Worm (Caenorhabditis elegans): ENCODE measurements around the gene clpr-2.

clpr-2 gene

DNA sequence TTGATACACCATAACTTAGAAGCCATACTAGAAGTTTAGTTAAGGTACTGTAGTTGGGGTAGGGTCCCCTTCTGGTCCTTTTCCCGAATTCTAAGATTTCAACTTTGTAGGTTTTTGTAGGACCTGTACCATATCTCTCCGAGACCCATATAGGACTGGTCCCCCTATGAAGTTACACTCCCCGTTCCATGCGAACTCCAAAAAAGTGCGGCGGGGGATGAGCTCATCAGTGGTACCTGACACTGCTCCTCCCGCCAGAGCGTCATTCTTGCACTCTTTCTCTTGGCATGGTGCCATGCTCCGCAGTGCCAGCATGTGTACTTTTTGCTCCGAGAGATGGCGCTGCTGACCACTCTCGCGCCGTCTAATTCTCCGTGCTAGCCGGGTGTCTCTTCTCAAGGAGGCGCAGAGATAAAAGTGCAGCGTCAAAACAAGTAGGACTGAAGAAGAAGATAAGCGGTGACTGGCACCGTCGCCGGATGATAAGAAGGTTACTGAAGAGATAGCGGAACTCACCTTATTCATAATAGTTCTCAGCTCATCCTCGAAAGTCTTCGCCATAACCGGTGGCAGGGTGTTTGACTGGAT lies 19.2 kb upstream of the clpr-2 start:
- TF ChIP-seq B0310.2 (tag; optimal IDR thresholded peaks at IDR 0.05), result no peak
- 0 out of 2 replicates have a peak, but pooled peaks have one; percentile 42 for TF ChIP-seq scrt-1 (GFP tag; IDR thresholded peaks at IDR 0.05)

DNA sequence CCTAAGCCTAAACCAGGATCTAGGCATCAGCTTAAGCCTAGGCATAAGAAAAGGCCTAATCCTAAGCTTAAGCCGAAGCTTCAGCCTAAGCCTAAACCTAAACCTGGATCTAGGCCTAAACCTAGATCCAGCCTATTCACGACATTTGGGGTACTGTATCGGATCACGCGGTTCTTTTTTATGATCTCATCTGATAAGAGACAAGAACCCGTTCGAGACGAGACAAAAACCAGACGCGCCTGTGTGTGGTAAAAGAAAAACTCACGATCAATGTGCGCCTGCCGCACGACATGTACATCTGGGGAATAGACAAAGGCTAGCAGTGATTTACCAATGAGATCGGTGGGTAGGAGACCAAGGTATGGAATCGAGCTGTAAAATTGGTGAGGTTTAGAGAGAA lies 18.3 kb upstream of the clpr-2 start:
- no peak for TF ChIP-seq hmg-4 (GFP tag; optimal IDR thresholded peaks at IDR 0.05)
- no peak for TF ChIP-seq ceh-13 (GFP tag; optimal IDR thresholded peaks at IDR 0.05)
- no peak for TF ChIP-seq sea-1 (GFP tag; conservative IDR thresholded peaks at IDR 0.05)
- no peak for TF ChIP-seq ets-7 (tag; optimal IDR thresholded peaks at IDR 0.05)
- TF ChIP-seq tbx-11 (GFP tag; IDR thresholded peaks at IDR 0.05), result no peak
- no peak for TF ChIP-seq pes-1 (GFP tag; IDR thresholded peaks at IDR 0.05)
- TF ChIP-seq tra-4 (tag; optimal IDR thresholded peaks at IDR 0.05), result no peak
- TF ChIP-seq hnd-1 (tag; optimal IDR thresholded peaks at IDR 0.05), result no peak
- TF ChIP-seq aly-1 (tag; optimal IDR thresholded peaks at IDR 0.05), result no peak
- no peak for TF ChIP-seq ceh-36 (tag; optimal IDR thresholded peaks at IDR 0.05)
- no peak for TF ChIP-seq hmbx-1 (tag; optimal IDR thresholded peaks at IDR 0.05)
- TF ChIP-seq F13C5.2 (tag; optimal IDR thresholded peaks at IDR 0.05), result no peak
- no peak for TF ChIP-seq scrt-1 (GFP tag; IDR thresholded peaks at IDR 0.05)
- TF ChIP-seq tbx-37 (GFP tag; conservative IDR thresholded peaks at IDR 0.05), result no peak
- no peak for TF ChIP-seq flt-1 (GFP tag; IDR thresholded peaks at IDR 0.05)

ce11 chrII:1241176-1241730 lies 17.5 kb upstream of the clpr-2 start:
- TF ChIP-seq scrt-1 (GFP tag; IDR thresholded peaks at IDR 0.05) (0 out of 2 replicates have a peak, but pooled peaks have one; percentile 24), ama-1 (optimal IDR thresholded peaks at IDR 0.05) (no peak), pes-1 (GFP tag; IDR thresholded peaks at IDR 0.05) (peak; percentile 17; the same call in 1 of the 2 replicates)

- TF ChIP-seq sea-1 (GFP tag; conservative IDR thresholded peaks at IDR 0.05) (no peak), aly-1 (tag; optimal IDR thresholded peaks at IDR 0.05) (peak; percentile 29), ceh-36 (tag; optimal IDR thresholded peaks at IDR 0.05) (no peak), hmg-4 (GFP tag; optimal IDR thresholded peaks at IDR 0.05) (peak; percentile 18), F13C5.2 (tag; optimal IDR thresholded peaks at IDR 0.05) (peak; percentile 32)
These were observed 16.3 kb upstream of the clpr-2 start for ce11 chrII:1242475-1242874.

DNA sequence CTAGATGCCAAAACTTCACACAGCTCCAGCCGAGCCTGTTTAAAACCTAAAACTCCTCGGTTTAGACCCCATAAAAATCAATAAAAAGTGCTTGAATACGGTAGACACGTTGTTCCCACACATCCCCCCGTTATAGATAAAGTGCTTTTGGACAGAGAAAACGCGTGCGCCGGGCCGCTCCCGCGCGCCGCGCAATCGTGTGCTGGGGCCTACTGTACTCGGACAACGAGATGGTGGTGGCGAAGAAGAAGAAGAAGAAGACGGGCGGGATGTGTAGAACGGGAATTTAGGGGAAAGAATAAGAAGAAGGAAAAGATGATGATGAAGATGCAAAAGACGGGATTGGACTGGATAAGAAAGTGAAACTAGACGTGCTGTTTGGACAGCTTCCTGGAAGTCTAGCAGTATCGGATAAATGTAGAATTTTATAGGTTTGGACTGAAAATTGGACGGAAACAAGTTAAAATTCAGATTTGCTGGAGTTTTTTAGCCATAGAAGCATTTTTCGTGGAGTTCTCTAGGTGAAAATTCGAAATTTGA lies 14.2 kb upstream of the clpr-2 start:
- no peak for TF ChIP-seq F13C5.2 (tag; optimal IDR thresholded peaks at IDR 0.05)
- TF ChIP-seq hmg-4 (GFP tag; optimal IDR thresholded peaks at IDR 0.05), result peak; percentile 8

ce11 chrII:1245783-1246182 lies 13.0 kb upstream of the clpr-2 start:
- TF ChIP-seq tra-4 (tag; optimal IDR thresholded peaks at IDR 0.05) (no peak), ceh-36 (tag; optimal IDR thresholded peaks at IDR 0.05) (no peak), ama-1 (optimal IDR thresholded peaks at IDR 0.05) (no peak), F13C5.2 (tag; optimal IDR thresholded peaks at IDR 0.05) (no peak), pes-1 (GFP tag; IDR thresholded peaks at IDR 0.05) (no peak), ets-7 (tag; optimal IDR thresholded peaks at IDR 0.05) (no peak), hnd-1 (tag; optimal IDR thresholded peaks at IDR 0.05) (no peak), ceh-13 (GFP tag; optimal IDR thresholded peaks at IDR 0.05) (no peak), hmbx-1 (tag; optimal IDR thresholded peaks at IDR 0.05) (no peak), scrt-1 (GFP tag; IDR thresholded peaks at IDR 0.05) (no peak), hmg-4 (GFP tag; optimal IDR thresholded peaks at IDR 0.05) (no peak)

- peak; percentile 56; the same call in 1 of the 2 replicates for TF ChIP-seq pes-1 (GFP tag; IDR thresholded peaks at IDR 0.05)
- TF ChIP-seq ama-1 (optimal IDR thresholded peaks at IDR 0.05), result no peak
- TF ChIP-seq F13C5.2 (tag; optimal IDR thresholded peaks at IDR 0.05), result peak; percentile 67
- no peak for TF ChIP-seq ets-7 (tag; optimal IDR thresholded peaks at IDR 0.05)
- TF ChIP-seq tbx-11 (GFP tag; IDR thresholded peaks at IDR 0.05), result no peak
- peak; percentile 86 for TF ChIP-seq hmg-4 (GFP tag; optimal IDR thresholded peaks at IDR 0.05)
- peak; percentile 27 for TF ChIP-seq aly-1 (tag; optimal IDR thresholded peaks at IDR 0.05)
These were observed 11.9 kb upstream of the clpr-2 start for ce11 chrII:1246855-1247259.

DNA sequence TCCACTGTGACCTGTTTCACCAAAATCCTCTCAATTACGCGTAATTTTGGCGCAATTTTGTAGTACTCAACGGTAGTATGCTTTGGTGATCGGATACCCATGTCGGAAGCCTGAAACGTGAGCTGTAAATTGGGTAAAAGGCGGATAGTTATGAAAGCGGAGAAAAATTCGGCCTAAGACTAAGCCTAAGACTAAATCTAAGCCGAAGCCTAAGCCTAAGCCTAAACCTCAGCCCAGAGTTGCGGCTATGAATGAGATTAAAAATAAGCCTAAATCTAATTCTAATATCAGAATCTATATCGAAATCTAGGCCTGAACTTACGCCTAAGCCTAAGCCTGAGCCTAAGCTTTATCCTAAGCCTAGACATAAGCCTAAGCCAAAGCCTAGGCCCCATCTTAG lies 6.5 kb upstream of the clpr-2 start, which contains the start of gene lin-42:
lin-42 (minus strand) TSS at position 101 of the 400 bp plus-strand sequence.
- TF ChIP-seq ets-7 (tag; optimal IDR thresholded peaks at IDR 0.05) (no peak), ceh-36 (tag; optimal IDR thresholded peaks at IDR 0.05) (peak; percentile 4), sea-1 (GFP tag; conservative IDR thresholded peaks at IDR 0.05) (no peak), tbx-11 (GFP tag; IDR thresholded peaks at IDR 0.05) (no peak), flt-1 (GFP tag; IDR thresholded peaks at IDR 0.05) (no peak)

DNA sequence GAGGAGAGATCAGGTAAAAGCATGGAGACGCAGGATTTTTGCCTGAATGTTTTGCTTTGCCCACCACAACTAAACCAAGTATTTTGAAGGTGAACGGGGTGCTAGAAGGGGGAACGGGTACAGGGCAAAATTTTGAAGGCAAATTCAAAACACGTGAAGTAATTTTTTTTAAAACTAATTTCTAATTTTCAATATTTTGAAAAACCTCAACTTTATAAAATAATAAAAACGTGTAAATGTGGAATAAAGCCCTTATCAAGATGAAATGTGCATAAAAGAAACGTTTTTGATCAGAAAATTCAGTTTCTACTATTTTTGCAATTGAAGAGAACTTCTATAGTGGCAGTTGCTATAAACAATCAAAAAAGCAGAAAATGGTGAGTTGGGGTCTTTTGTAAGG lies 3.1 kb upstream of the clpr-2 start, which contains the start of gene clec-119:
clec-119 (plus strand) TSS at position 301 of the 400 bp plus-strand sequence.
- no peak for TF ChIP-seq ets-7 (tag; optimal IDR thresholded peaks at IDR 0.05)
- TF ChIP-seq aly-1 (tag; optimal IDR thresholded peaks at IDR 0.05), result no peak
- TF ChIP-seq ceh-36 (tag; optimal IDR thresholded peaks at IDR 0.05), result no peak
- TF ChIP-seq sea-1 (GFP tag; conservative IDR thresholded peaks at IDR 0.05), result no peak
- TF ChIP-seq tra-4 (tag; optimal IDR thresholded peaks at IDR 0.05), result no peak
- no peak for TF ChIP-seq scrt-1 (GFP tag; IDR thresholded peaks at IDR 0.05)
- no peak for TF ChIP-seq ama-1 (optimal IDR thresholded peaks at IDR 0.05)
- TF ChIP-seq tbx-37 (GFP tag; conservative IDR thresholded peaks at IDR 0.05), result no peak
